Fruit fly (Drosophila melanogaster): ENCODE measurements around the gene CG33325.

The CG33325 gene

DNA sequence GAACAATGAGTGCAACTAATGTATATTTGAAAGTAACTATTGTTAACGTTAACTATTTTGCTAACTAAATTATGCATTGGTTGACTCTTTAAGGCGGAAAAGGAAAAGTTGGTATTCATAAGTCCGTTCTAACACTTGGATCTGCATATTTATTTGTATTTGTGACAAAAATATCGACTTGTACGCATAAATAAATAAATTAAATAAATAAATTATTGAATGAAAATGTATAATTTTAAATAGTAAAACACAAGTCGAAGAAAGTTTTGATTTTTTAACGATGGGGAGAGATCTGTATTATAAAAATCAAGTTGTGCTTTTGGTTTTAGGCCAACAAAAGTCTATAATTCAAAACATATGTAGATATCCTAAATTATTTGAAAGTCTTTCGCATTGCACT lies 12.3 kb downstream of the CG33325 start, which contains the start of gene CG8036:
Gene CG8036, plus strand, starts transcription at position 301 of the 400 bp plus-strand sequence.
- TF ChIP-seq Crg-1 (GFP tag; optimal IDR thresholded peaks at IDR 0.05) (no peak), CG7045 (GFP tag; optimal IDR thresholded peaks at IDR 0.05) (no peak), cic (GFP tag; optimal IDR thresholded peaks at IDR 0.05) (no peak), ovo (GFP tag; optimal IDR thresholded peaks at IDR 0.05) (no peak), Clk (GFP tag; optimal IDR thresholded peaks at IDR 0.05) (no peak), kay (GFP tag; ENCODE audit: borderline replicate concordance) (no peak), CG1620 (GFP tag; optimal IDR thresholded peaks at IDR 0.05) (no peak), bab1 (GFP tag; optimal IDR thresholded peaks at IDR 0.05) (no peak), CG11617 (GFP tag; optimal IDR thresholded peaks at IDR 0.05) (no peak), Hr96 (GFP tag; optimal IDR thresholded peaks at IDR 0.05) (no peak), cnc (optimal IDR thresholded peaks at IDR 0.05) (no peak), pad (GFP tag; optimal IDR thresholded peaks at IDR 0.05) (no peak), Mnt (GFP tag; optimal IDR thresholded peaks at IDR 0.05) (no peak), tj (GFP tag; optimal IDR thresholded peaks at IDR 0.05) (no peak), CG14711 (tag; optimal IDR thresholded peaks at IDR 0.05) (no peak), CG12768 (GFP tag; optimal IDR thresholded peaks at IDR 0.05) (no peak)

DNA sequence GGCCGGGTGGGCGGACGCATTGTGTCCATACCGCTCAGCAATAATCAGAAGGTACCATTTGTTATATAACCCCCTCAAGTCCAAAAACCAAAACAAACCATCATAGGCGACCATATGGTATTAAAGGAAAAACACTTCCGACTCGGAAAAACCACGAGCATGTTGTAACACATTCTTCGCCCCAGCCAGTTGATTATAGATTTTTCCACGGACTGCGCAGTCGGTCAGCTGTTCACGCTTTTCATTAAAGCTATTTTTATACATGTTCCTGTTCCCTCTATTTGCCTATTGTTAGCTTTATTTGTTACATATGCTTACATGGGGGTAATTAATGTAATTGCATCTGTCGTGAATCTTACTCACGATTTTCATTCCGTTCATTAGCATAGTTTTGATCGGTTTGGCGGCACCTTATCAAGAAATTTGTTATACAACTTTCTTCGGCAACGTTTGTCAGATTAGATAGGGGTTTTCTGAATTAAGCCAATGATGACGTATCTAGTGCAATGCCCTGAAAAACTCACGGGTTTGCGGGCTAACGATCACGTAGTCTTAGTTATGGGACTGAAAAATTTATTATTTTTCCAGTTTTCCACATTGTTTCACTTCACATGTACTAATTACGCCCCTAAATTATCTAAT lies 15.0 kb downstream of the CG33325 start:
- TF ChIP-seq Clk (GFP tag; optimal IDR thresholded peaks at IDR 0.05) (no peak), CG1620 (GFP tag; optimal IDR thresholded peaks at IDR 0.05) (no peak), Mnt (GFP tag; optimal IDR thresholded peaks at IDR 0.05) (no peak), CG11617 (GFP tag; optimal IDR thresholded peaks at IDR 0.05) (no peak), ovo (GFP tag; optimal IDR thresholded peaks at IDR 0.05) (no peak), cnc (optimal IDR thresholded peaks at IDR 0.05) (no peak), tj (GFP tag; optimal IDR thresholded peaks at IDR 0.05) (no peak)

DNA sequence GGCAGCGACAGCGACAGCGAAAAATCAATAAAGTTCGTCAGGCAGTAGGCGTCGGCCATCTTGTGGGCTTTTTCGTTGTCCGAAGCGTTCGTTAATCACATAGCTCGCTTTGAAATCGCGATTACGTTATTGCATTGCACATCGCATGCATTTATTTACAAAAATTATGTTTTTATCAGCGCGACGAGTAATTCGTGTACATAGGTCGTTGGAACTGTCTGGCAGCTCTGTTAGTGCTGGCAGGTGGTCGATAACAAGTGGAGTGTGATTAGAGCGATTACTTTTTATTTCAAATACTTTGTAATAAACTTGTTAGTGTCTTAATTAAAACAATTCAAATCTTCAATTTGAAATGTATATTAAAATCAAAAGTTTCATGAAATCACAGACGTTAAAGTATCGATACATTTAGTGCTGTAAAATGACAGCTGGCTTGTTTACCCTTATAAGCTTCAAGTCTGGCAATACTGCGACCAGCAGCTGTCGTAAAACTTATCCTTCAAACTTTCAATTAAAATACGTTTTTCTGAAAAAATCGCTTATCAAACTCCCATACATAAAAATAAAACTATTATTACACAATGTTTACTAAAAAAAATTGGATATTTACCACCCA lies 16.1 kb downstream of the CG33325 start, which contains the start of gene CG8032:
Gene CG8032, plus strand, starts transcription at position 448 of the 616 bp plus-strand sequence.
- peak; percentile 67 for TF ChIP-seq CG11617 (GFP tag; optimal IDR thresholded peaks at IDR 0.05)
- peak; percentile 47 for TF ChIP-seq CG7045 (GFP tag; optimal IDR thresholded peaks at IDR 0.05)
- no peak for TF ChIP-seq cnc (optimal IDR thresholded peaks at IDR 0.05)
- peak; percentile 58 for TF ChIP-seq Mnt (GFP tag; optimal IDR thresholded peaks at IDR 0.05)
- peak; percentile 63 for TF ChIP-seq toe (GFP tag; optimal IDR thresholded peaks at IDR 0.05)
- peak; percentile 44 for TF ChIP-seq pad (GFP tag; optimal IDR thresholded peaks at IDR 0.05)
- peak; percentile 25 for TF ChIP-seq CG12768 (GFP tag; optimal IDR thresholded peaks at IDR 0.05)
- peak; percentile 12 for TF ChIP-seq bab1 (GFP tag; optimal IDR thresholded peaks at IDR 0.05)
- peak; percentile 45 for TF ChIP-seq cic (GFP tag; optimal IDR thresholded peaks at IDR 0.05)
- TF ChIP-seq CG33017 (tag; optimal IDR thresholded peaks at IDR 0.05): no peak
- peak; percentile 53 for TF ChIP-seq CG14711 (tag; optimal IDR thresholded peaks at IDR 0.05)
- TF ChIP-seq kay (GFP tag; ENCODE audit: borderline replicate concordance): peak; percentile 96
- TF ChIP-seq CG1620 (GFP tag; optimal IDR thresholded peaks at IDR 0.05): peak; percentile 69
- peak; percentile 48 for TF ChIP-seq ovo (GFP tag; optimal IDR thresholded peaks at IDR 0.05)
- TF ChIP-seq Hr96 (GFP tag; optimal IDR thresholded peaks at IDR 0.05): peak; percentile 70
- peak; percentile 59 for TF ChIP-seq Crg-1 (GFP tag; optimal IDR thresholded peaks at IDR 0.05)
- peak; percentile 25 for TF ChIP-seq tj (GFP tag; optimal IDR thresholded peaks at IDR 0.05)
- peak; percentile 65 for TF ChIP-seq CG7101 (tag; optimal IDR thresholded peaks at IDR 0.05)
- TF ChIP-seq Clk (GFP tag; optimal IDR thresholded peaks at IDR 0.05): no peak
- no peak for TF ChIP-seq CG5204 (GFP tag; optimal IDR thresholded peaks at IDR 0.05)

DNA sequence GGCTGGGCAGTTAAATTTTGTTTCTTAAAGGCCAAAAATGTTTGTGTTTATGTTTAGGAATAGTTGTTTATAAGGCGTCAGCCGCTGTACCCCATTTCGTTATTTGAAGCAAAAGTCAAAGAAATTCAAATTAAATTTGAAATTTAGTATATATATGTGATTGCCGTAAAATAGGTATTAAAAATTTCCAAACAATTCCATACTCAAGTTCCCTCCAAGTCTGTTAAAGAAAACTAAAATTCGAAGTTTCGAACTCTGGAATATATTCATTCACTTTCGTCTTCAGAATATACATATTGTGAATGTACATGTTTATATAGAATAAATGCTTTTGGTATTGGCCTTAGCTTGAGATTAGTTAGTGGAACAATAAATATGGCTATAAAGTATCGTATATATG lies 19.2 kb downstream of the CG33325 start, which contains the start of gene bel:
Gene bel, minus strand, starts transcription at position 101 of the 400 bp plus-strand sequence.
- TF ChIP-seq CG12768 (GFP tag; optimal IDR thresholded peaks at IDR 0.05) (no peak), kay (GFP tag; ENCODE audit: borderline replicate concordance) (peak; percentile 61)

DNA sequence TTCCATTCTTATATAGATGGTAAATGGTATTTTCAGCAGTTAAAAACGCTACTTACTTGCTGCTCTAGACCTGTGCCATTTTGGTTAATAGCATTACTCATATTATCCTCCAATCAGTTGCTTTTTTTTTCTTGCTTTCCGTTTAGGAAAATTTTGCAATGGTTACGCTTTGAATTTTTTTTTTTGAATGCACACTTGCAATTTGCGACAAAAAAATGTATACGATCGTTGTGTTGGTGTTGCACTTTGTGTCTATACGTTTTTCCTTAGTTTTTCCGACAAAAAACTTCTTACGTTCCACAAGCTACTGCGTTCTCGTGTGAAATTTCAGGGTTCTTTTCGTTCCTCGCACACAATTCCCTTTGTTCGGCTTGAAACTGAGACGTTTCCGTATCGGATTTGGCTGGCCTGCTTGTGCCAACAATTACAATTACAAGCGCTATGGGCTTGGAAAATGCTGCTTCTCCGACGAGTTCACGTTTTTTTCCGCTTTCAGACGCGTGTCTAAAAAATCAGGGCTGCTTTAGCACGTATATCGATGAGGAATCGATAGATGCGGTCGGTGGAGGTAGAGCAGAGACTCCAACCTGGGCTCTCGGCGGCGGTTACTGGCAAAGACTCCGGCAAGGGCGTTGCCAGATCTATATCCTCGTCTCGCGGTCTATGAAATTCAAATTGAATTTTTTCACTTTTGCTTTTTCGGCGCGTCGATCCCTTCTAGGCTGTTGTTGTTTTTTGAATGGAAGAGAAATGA lies 19.8 kb downstream of the CG33325 start:
- TF ChIP-seq Hr96 (GFP tag; optimal IDR thresholded peaks at IDR 0.05): no peak
- peak; percentile 30 for TF ChIP-seq CG7045 (GFP tag; optimal IDR thresholded peaks at IDR 0.05)
- TF ChIP-seq Crg-1 (GFP tag; optimal IDR thresholded peaks at IDR 0.05): peak; percentile 29
- peak; percentile 45 for TF ChIP-seq CG14711 (tag; optimal IDR thresholded peaks at IDR 0.05)
- peak; percentile 33 for TF ChIP-seq pad (GFP tag; optimal IDR thresholded peaks at IDR 0.05)
- peak; percentile 4 for TF ChIP-seq tj (GFP tag; optimal IDR thresholded peaks at IDR 0.05)
- TF ChIP-seq CG5204 (GFP tag; optimal IDR thresholded peaks at IDR 0.05): no peak
- peak; percentile 40 for TF ChIP-seq CG11617 (GFP tag; optimal IDR thresholded peaks at IDR 0.05)
- TF ChIP-seq cnc (optimal IDR thresholded peaks at IDR 0.05): no peak
- TF ChIP-seq Mnt (GFP tag; optimal IDR thresholded peaks at IDR 0.05): peak; percentile 95
- TF ChIP-seq CG12768 (GFP tag; optimal IDR thresholded peaks at IDR 0.05): no peak
- peak; percentile 71 for TF ChIP-seq CG7101 (tag; optimal IDR thresholded peaks at IDR 0.05)
- TF ChIP-seq ovo (GFP tag; optimal IDR thresholded peaks at IDR 0.05): peak; percentile 22
- peak; percentile 78 for TF ChIP-seq bab1 (GFP tag; optimal IDR thresholded peaks at IDR 0.05)
- TF ChIP-seq kay (GFP tag; ENCODE audit: borderline replicate concordance): no peak
- TF ChIP-seq CG33017 (tag; optimal IDR thresholded peaks at IDR 0.05): peak; percentile 36
- TF ChIP-seq cic (GFP tag; optimal IDR thresholded peaks at IDR 0.05): peak; percentile 63
- peak; percentile 63 for TF ChIP-seq CG1620 (GFP tag; optimal IDR thresholded peaks at IDR 0.05)
- no peak for TF ChIP-seq toe (GFP tag; optimal IDR thresholded peaks at IDR 0.05)
- TF ChIP-seq Clk (GFP tag; optimal IDR thresholded peaks at IDR 0.05): no peak

All from whole organism, adult.